Worm (Caenorhabditis elegans): ENCODE results near the gene srh-246.

DNA sequence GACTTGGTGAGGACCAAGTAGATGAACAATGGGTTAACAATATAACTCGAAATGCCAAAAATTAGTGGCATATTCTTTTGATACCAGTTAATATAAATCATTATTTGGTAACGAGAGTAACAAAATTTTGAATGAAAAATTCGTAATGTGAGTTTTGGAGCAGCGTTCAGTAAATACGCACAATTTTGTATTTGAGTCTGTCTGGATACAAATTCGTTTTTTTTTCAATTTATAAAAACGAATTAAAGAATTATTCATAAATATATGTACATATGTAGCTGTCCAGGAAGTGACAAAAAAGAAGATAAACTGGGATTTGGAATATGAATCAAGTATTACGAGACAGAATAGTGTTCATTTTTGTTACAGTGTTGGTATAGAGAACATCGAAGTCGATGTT is 4.6 kb downstream of the srh-246 start, which contains the start of gene srj-5:
- TF ChIP-seq unc-62 (GFP tag; optimal IDR thresholded peaks at IDR 0.05), result no peak
- TF ChIP-seq nhr-12 (tag; optimal IDR thresholded peaks at IDR 0.05), result no peak
- no peak for TF ChIP-seq ceh-82 (tag; optimal IDR thresholded peaks at IDR 0.05)
- TF ChIP-seq daf-12 (tag; optimal IDR thresholded peaks at IDR 0.05), result no peak
- TF ChIP-seq lsy-12 (tag; optimal IDR thresholded peaks at IDR 0.05), result no peak
- no peak for TF ChIP-seq fkh-10 (GFP tag; optimal IDR thresholded peaks at IDR 0.05)
- no peak for TF ChIP-seq mdl-1 (tag; optimal IDR thresholded peaks at IDR 0.05)
- no peak for TF ChIP-seq ztf-4 (tag; optimal IDR thresholded peaks at IDR 0.05)

All from whole organism, L3 larva.